Worm (Caenorhabditis elegans) whole organism, young adult: ENCODE data around the gene ocr-4.
A peak's percentile ranks its signal among the peaks of the same experiment; 100 is the strongest.

Experiments used
- B0035.1 ChIP-seq: sonication (generic microtip); optimal IDR thresholded peaks from 2 replicates; lab custom pipeline; 2016; ENCODE audit warnings: missing genetic modification characterization, mild to moderate bottlenecking, missing compliant biosample characterization, missing genotype, missing genetic modification reagents
- D2030.7 ChIP-seq: fragments of 200-800 bp; sonication (Bioruptor generic); IDR thresholded peaks from 2 replicates; pipeline ENCODE4 v1.3.6; 2022; ENCODE audit warnings: missing genetic modification reagents, missing genetic modification characterization, missing compliant biosample characterization
- F22D6.2 ChIP-seq: sonication (generic microtip); optimal IDR thresholded peaks from 2 replicates; lab custom pipeline; 2016; ENCODE audit warnings: mild to moderate bottlenecking, missing genetic modification characterization, missing compliant biosample characterization
- F23B12.7 ChIP-seq: sonication (generic microtip); optimal IDR thresholded peaks from 2 replicates; lab custom pipeline; 2017; ENCODE audit warnings: missing genetic modification characterization, mild to moderate bottlenecking, missing compliant biosample characterization, antibody characterized with exemption, moderate library complexity; ENCODE audit not compliant: insufficient read depth
- F37B4.10 ChIP-seq: fragments of 200-800 bp; sonication (Bioruptor generic); IDR thresholded peaks from 2 replicates; pipeline ENCODE4 v1.3.6; 2022; ENCODE audit warnings: missing genetic modification characterization, missing compliant biosample characterization
- F52B5.7 ChIP-seq: sonication (generic microtip); optimal IDR thresholded peaks from 2 replicates; lab custom pipeline; 2016; ENCODE audit warnings: mild to moderate bottlenecking, missing genetic modification characterization, missing compliant biosample characterization
- F55B11.4 ChIP-seq: sonication (generic microtip); optimal IDR thresholded peaks from 2 replicates; lab custom pipeline; 2016; ENCODE audit warnings: missing compliant biosample characterization, missing genetic modification characterization, borderline replicate concordance; ENCODE audit not compliant: insufficient read depth
- F57C9.4 ChIP-seq: sonication (generic microtip); optimal IDR thresholded peaks from 2 replicates; lab custom pipeline; 2017; ENCODE audit warnings: mild to moderate bottlenecking, missing genetic modification characterization, missing compliant biosample characterization
- K11D2.4 ChIP-seq: fragments of 200-800 bp; sonication (Bioruptor generic); IDR thresholded peaks from 2 replicates; pipeline ENCODE4 v1.3.6; 2022; ENCODE audit warnings: missing genetic modification reagents, missing genetic modification characterization, missing compliant biosample characterization
- T26A5.8 ChIP-seq: sonication (generic microtip); optimal IDR thresholded peaks from 2 replicates; lab custom pipeline; 2016; ENCODE audit warnings: missing genetic modification characterization, missing compliant biosample characterization
- Y56A3A.18 ChIP-seq: fragments of 200-800 bp; sonication (Bioruptor generic); IDR thresholded peaks from 2 replicates; pipeline ENCODE4 v1.3.6; 2022; ENCODE audit warnings: missing genetic modification reagents, missing genetic modification characterization, missing compliant biosample characterization
- Y67H2A.10 ChIP-seq: fragments of 200-800 bp; sonication (Bioruptor generic); conservative IDR thresholded peaks from 2 replicates; pipeline ENCODE4 v1.3.6; 2022; ENCODE audit warnings: missing genetic modification reagents, missing genetic modification characterization, missing compliant biosample characterization
- Y95B8A.8 ChIP-seq: fragments of 200-800 bp; sonication (Bioruptor generic); IDR thresholded peaks from 2 replicates; pipeline ENCODE4 v1.3.6; 2022; ENCODE audit warnings: missing genetic modification reagents, missing genetic modification characterization, missing compliant biosample characterization
- akir-1 ChIP-seq: fragments of 200-800 bp; sonication (Bioruptor generic); optimal IDR thresholded peaks from 2 replicates; lab custom pipeline; 2018; ENCODE audit warnings: mild to moderate bottlenecking, missing genetic modification characterization, moderate library complexity, missing compliant biosample characterization
- ama-1 ChIP-seq, 3 experiments: fragments of 150-350 bp in 1 of 3; sonication (generic microtip) in 2 of 3; optimal IDR thresholded peaks; 2 replicates each; lab custom pipeline; 2014 to 2018; ENCODE audit warnings: missing biosample characterization in 2 of 3, missing genetic modification characterization in 2 of 3, missing genetic modification reagents in 2 of 3
- atf-7 ChIP-seq: sonication (generic microtip); optimal IDR thresholded peaks from 2 replicates; lab custom pipeline; 2017; ENCODE audit warnings: mild to moderate bottlenecking, missing genetic modification characterization, missing compliant biosample characterization
- bed-1 ChIP-seq: fragments of 200-800 bp; sonication (Bioruptor generic); IDR thresholded peaks from 2 replicates; pipeline ENCODE4 v1.3.6; 2022; ENCODE audit warnings: missing genetic modification reagents, missing genetic modification characterization, missing compliant biosample characterization
- bed-2 ChIP-seq: fragments of 200-800 bp; sonication (Bioruptor generic); IDR thresholded peaks from 2 replicates; pipeline ENCODE4 v1.3.6; 2022; ENCODE audit warnings: missing genetic modification reagents, missing genetic modification characterization, missing compliant biosample characterization
- ccch-3 ChIP-seq: fragments of 200-800 bp; sonication (Bioruptor generic); optimal IDR thresholded peaks from 2 replicates; lab custom pipeline; 2018; ENCODE audit warnings: mild to moderate bottlenecking, missing genetic modification characterization, missing compliant biosample characterization
- ceh-100 ChIP-seq: fragments of 200-800 bp; sonication (Bioruptor generic); IDR thresholded peaks from 2 replicates; pipeline ENCODE4 v1.3.6; 2022; ENCODE audit warnings: missing genetic modification reagents, missing genetic modification characterization, missing compliant biosample characterization
- ceh-27 ChIP-seq: fragments of 200-800 bp; sonication (Bioruptor generic); optimal IDR thresholded peaks from 2 replicates; lab custom pipeline; 2018; ENCODE audit warnings: mild to moderate bottlenecking, missing genetic modification characterization, moderate library complexity, missing compliant biosample characterization
- ceh-58 ChIP-seq: fragments of 200-800 bp; sonication (Bioruptor generic); IDR thresholded peaks from 2 replicates; pipeline ENCODE4 v1.3.6; 2022; ENCODE audit warnings: missing genetic modification characterization, missing compliant biosample characterization
- efl-1 ChIP-seq: fragments of 150-350 bp; optimal IDR thresholded peaks from 2 replicates; lab custom pipeline; 2014; ENCODE audit warnings: missing biosample characterization, missing genetic modification reagents, missing genetic modification characterization
- egl-18 ChIP-seq: fragments of 200-800 bp; sonication (Bioruptor generic); IDR thresholded peaks from 2 replicates; pipeline ENCODE4 v1.3.6; 2022; ENCODE audit warnings: missing genetic modification reagents, missing genetic modification characterization, missing compliant biosample characterization
- ets-4 ChIP-seq: fragments of 200-800 bp; sonication (Bioruptor generic); optimal IDR thresholded peaks from 2 replicates; lab custom pipeline; 2018; ENCODE audit warnings: mild to moderate bottlenecking, missing genetic modification characterization, missing compliant biosample characterization
- gei-17 ChIP-seq: fragments of 200-800 bp; sonication (Bioruptor generic); optimal IDR thresholded peaks from 2 replicates; lab custom pipeline; 2018; ENCODE audit warnings: mild to moderate bottlenecking, missing genetic modification characterization, missing compliant biosample characterization
- him-1 ChIP-seq: sonication (generic microtip); optimal IDR thresholded peaks from 2 replicates; lab custom pipeline; 2016; ENCODE audit warnings: missing genotype, missing genetic modification reagents, missing genetic modification characterization, missing compliant biosample characterization
- hlh-26 ChIP-seq: fragments of 200-800 bp; sonication (Bioruptor generic); conservative IDR thresholded peaks from 2 replicates; pipeline ENCODE4 v1.3.6; 2022; ENCODE audit warnings: missing genetic modification reagents, missing genetic modification characterization, missing compliant biosample characterization
- lir-1 ChIP-seq: fragments of 200-800 bp; sonication (Bioruptor generic); conservative IDR thresholded peaks from 2 replicates; pipeline ENCODE4 v1.3.6; 2022; ENCODE audit warnings: missing genetic modification reagents, missing genetic modification characterization, missing compliant biosample characterization
- lsl-1 ChIP-seq: fragments of 200-800 bp; sonication (Bioruptor generic); optimal IDR thresholded peaks from 2 replicates; lab custom pipeline; 2018; ENCODE audit warnings: mild to moderate bottlenecking, missing genetic modification characterization, moderate library complexity, missing compliant biosample characterization
- mes-4 ChIP-seq: sonication (generic microtip); optimal IDR thresholded peaks from 2 replicates; lab custom pipeline; 2016; ENCODE audit warnings: missing genotype, missing genetic modification characterization, missing compliant biosample characterization
- mxl-1 ChIP-seq: sonication (generic microtip); optimal IDR thresholded peaks from 2 replicates; lab custom pipeline; 2016; ENCODE audit warnings: missing genetic modification characterization, missing compliant biosample characterization
- nfya-1 ChIP-seq: sonication (generic microtip); optimal IDR thresholded peaks from 2 replicates; lab custom pipeline; 2017; ENCODE audit warnings: antibody characterized with exemption, missing compliant biosample characterization, missing genetic modification characterization, borderline replicate concordance; ENCODE audit not compliant: insufficient read depth
- nfyb-1 ChIP-seq: fragments of 200-800 bp; sonication (Bioruptor generic); IDR thresholded peaks from 2 replicates; pipeline ENCODE4 v1.3.6; 2022; ENCODE audit warnings: missing genetic modification reagents, missing genetic modification characterization, missing compliant biosample characterization
- nhr-120 ChIP-seq: fragments of 200-800 bp; sonication (Bioruptor generic); IDR thresholded peaks from 2 replicates; pipeline ENCODE4 v1.3.6; 2022; ENCODE audit warnings: missing genetic modification characterization, missing compliant biosample characterization
- nhr-90 ChIP-seq: sonication (generic microtip); optimal IDR thresholded peaks from 2 replicates; lab custom pipeline; 2016; ENCODE audit warnings: missing genotype, mild to moderate bottlenecking, missing genetic modification characterization, missing compliant biosample characterization
- pha-4 ChIP-seq: fragments of 150-350 bp; sonication (generic microtip); optimal IDR thresholded peaks from 2 replicates; lab custom pipeline; 2014; ENCODE audit warnings: missing biosample characterization, missing genetic modification reagents, missing genetic modification characterization
- rcor-1 ChIP-seq: fragments of 200-800 bp; sonication (Bioruptor generic); IDR thresholded peaks from 2 replicates; pipeline ENCODE4 v1.3.6; 2022; ENCODE audit warnings: missing genetic modification reagents, missing genetic modification characterization, missing compliant biosample characterization
- repo-1 ChIP-seq: sonication (generic microtip); optimal IDR thresholded peaks from 2 replicates; lab custom pipeline; 2017; ENCODE audit warnings: mild to moderate bottlenecking, missing genetic modification characterization, missing compliant biosample characterization
- snpc-1.3 ChIP-seq: sonication (generic microtip); optimal IDR thresholded peaks from 2 replicates; lab custom pipeline; 2017; ENCODE audit warnings: missing genetic modification characterization, mild to moderate bottlenecking, missing compliant biosample characterization, antibody characterized with exemption, moderate library complexity, missing genotype, missing genetic modification reagents; ENCODE audit not compliant: insufficient read depth
- snpc-4 ChIP-seq, 5 experiments: fragments of 150-350 bp in 1 of 5; sonication (generic microtip) in 4 of 5; optimal IDR thresholded peaks; 2 replicates each; lab custom pipeline; 2014 to 2018; ENCODE audit warnings: missing genetic modification characterization in 5 of 5, missing biosample characterization in 3 of 5, antibody characterized with exemption in 2 of 5, mild to moderate bottlenecking in 2 of 5, missing compliant biosample characterization in 2 of 5, missing genotype in 2 of 5, moderate library complexity in 2 of 5, missing genetic modification reagents in 1 of 5
- somi-1 ChIP-seq: fragments of 200-800 bp; sonication (Bioruptor generic); optimal IDR thresholded peaks from 2 replicates; lab custom pipeline; 2018; ENCODE audit warnings: mild to moderate bottlenecking, missing genetic modification characterization, missing compliant biosample characterization
- tbp1 ChIP-seq: fragments of 200-800 bp; sonication (Bioruptor generic); optimal IDR thresholded peaks from 2 replicates; lab custom pipeline; 2018; ENCODE audit warnings: mild to moderate bottlenecking, missing genetic modification characterization, missing compliant biosample characterization
- tbx-9 ChIP-seq: sonication (generic microtip); optimal IDR thresholded peaks from 2 replicates; lab custom pipeline; 2016; ENCODE audit warnings: borderline replicate concordance, missing genetic modification characterization, inconsistent platforms, missing compliant biosample characterization
- ztf-25 ChIP-seq: fragments of 200-800 bp; sonication (Bioruptor generic); IDR thresholded peaks from 2 replicates; pipeline ENCODE4 v1.3.6; 2022; ENCODE audit warnings: missing genetic modification reagents, missing genetic modification characterization, missing compliant biosample characterization
- ztf-26 ChIP-seq: sonication (generic microtip); optimal IDR thresholded peaks from 2 replicates; lab custom pipeline; 2017; ENCODE audit warnings: missing genetic modification characterization, missing compliant biosample characterization
- ztf-6 ChIP-seq: fragments of 200-800 bp; sonication (Bioruptor generic); IDR thresholded peaks from 2 replicates; pipeline ENCODE4 v1.3.6; 2022; ENCODE audit warnings: missing genetic modification reagents, missing genetic modification characterization, missing compliant biosample characterization

The ocr-4 gene

DNA sequence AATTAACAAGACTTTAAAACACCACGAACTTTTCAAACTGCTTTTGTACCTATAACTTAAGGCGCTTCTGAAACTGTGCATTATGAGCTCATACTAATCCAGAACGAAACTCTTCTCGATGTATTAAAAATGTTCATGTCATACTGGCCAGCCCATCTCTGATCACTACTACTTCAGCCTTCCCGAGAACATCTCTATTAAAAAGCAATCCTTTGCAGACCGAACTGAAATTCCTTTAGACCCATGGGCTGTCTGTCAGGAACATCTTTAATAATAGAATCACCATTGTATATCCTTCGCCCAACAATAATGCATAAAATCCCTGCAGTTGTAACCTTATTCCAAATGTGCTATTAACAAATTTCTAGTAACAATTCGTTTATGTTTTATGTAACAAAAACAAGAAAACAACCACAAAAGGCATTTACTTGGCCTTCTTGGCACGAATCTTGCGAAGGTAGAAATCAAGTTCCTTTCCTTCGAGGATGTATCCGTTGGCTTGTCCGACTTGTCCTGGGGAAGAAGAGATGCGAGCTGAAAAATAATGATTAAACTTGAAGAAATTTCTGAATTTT lies 19.9 kb downstream of the ocr-4 start:
- TF ChIP-seq snpc-4 (GFP tag; optimal IDR thresholded peaks at IDR 0.05; lab: Kevin White, UChicago), result no peak
- peak in 1 of 4 experiments; percentile 57 for TF ChIP-seq snpc-4 (tag; optimal IDR thresholded peaks at IDR 0.05; lab: Kevin White, UChicago)
- no peak for TF ChIP-seq ceh-27 (GFP tag; lab: Kevin White, UChicago)
- TF ChIP-seq hlh-26, result no peak
- TF ChIP-seq T26A5.8, result no peak
- no peak for TF ChIP-seq egl-18 (GFP tag; lab: Robert Waterston, UW)
- TF ChIP-seq mes-4 (tag; lab: Kevin White, UChicago), result no peak
- TF ChIP-seq D2030.7 (GFP tag; lab: Robert Waterston, UW), result no peak
- TF ChIP-seq B0035.1 (tag; lab: Kevin White, UChicago), result no peak
- no peak for TF ChIP-seq F52B5.7 (tag; lab: Kevin White, UChicago)
- TF ChIP-seq K11D2.4 (GFP tag; lab: Robert Waterston, UW), result no peak
- no peak for TF ChIP-seq him-1 (tag; lab: Kevin White, UChicago)
- no peak for TF ChIP-seq F55B11.4
- no peak for TF ChIP-seq nhr-90 (tag; lab: Kevin White, UChicago)
- TF ChIP-seq somi-1 (GFP tag; lab: Kevin White, UChicago), result no peak
- no peak for TF ChIP-seq nfya-1 (tag; lab: Kevin White, UChicago)
- TF ChIP-seq mxl-1 (tag; lab: Kevin White, UChicago), result no peak
- no peak for TF ChIP-seq snpc-1.3
- TF ChIP-seq atf-7 (tag; lab: Kevin White, UChicago), result no peak
- TF ChIP-seq efl-1, result no peak
- TF ChIP-seq lsl-1 (GFP tag; lab: Kevin White, UChicago), result no peak
- TF ChIP-seq F23B12.7 (tag; lab: Kevin White, UChicago), result no peak
- no peak for TF ChIP-seq ztf-26 (tag; lab: Kevin White, UChicago)
- TF ChIP-seq rcor-1, result no peak; the same call in 1 of the 2 replicates
- TF ChIP-seq nhr-120 (GFP tag; lab: Robert Waterston, UW), result no peak
- TF ChIP-seq tbp1 (GFP tag; lab: Kevin White, UChicago), result peak; percentile 11
- no peak for TF ChIP-seq ccch-3
- TF ChIP-seq pha-4, result no peak
- no peak for TF ChIP-seq lir-1
- TF ChIP-seq bed-1 (GFP tag; lab: Robert Waterston, UW), result 0 out of 2 replicates have a peak, but pooled peaks have one; percentile 23
- no peak for TF ChIP-seq ets-4 (GFP tag; lab: Kevin White, UChicago)
- no peak for TF ChIP-seq bed-2 (GFP tag; lab: Robert Waterston, UW)
- TF ChIP-seq F37B4.10 (GFP tag; lab: Robert Waterston, UW), result no peak
- no peak for TF ChIP-seq ztf-25 (GFP tag; lab: Robert Waterston, UW)
- no peak for TF ChIP-seq akir-1 (GFP tag; lab: Kevin White, UChicago)
- TF ChIP-seq F22D6.2 (tag; lab: Kevin White, UChicago), result no peak
- no peak for TF ChIP-seq Y67H2A.10 (GFP tag; lab: Robert Waterston, UW)
- TF ChIP-seq ztf-6 (GFP tag; lab: Robert Waterston, UW), result no peak
- TF ChIP-seq ama-1 (optimal IDR thresholded peaks at IDR 0.05; lab: Kevin White, UChicago), result no peak
- peak in 1 of 2 experiments; percentile 58 for TF ChIP-seq ama-1 (GFP tag; optimal IDR thresholded peaks at IDR 0.05; lab: Kevin White, UChicago)
- 0 out of 2 replicates have a peak, but pooled peaks have one; percentile 28 for TF ChIP-seq nfyb-1 (GFP tag; lab: Robert Waterston, UW)
- no peak for TF ChIP-seq tbx-9 (tag; lab: Kevin White, UChicago)
- no peak for TF ChIP-seq ceh-100
- TF ChIP-seq gei-17 (GFP tag; lab: Kevin White, UChicago), result no peak
- no peak for TF ChIP-seq F57C9.4 (tag; lab: Kevin White, UChicago)
- TF ChIP-seq Y95B8A.8 (GFP tag; lab: Robert Waterston, UW), result no peak
- no peak for TF ChIP-seq Y56A3A.18 (GFP tag; lab: Robert Waterston, UW)
- TF ChIP-seq ceh-58 (GFP tag; lab: Robert Waterston, UW), result no peak
- no peak for TF ChIP-seq repo-1 (tag; lab: Kevin White, UChicago)
